Worm (Caenorhabditis elegans): ENCODE measurements around the gene nhr-149.
"Not testable (repeated sequence)": the region's sequence is repeated elsewhere in the genome, so short reads cannot be mapped to it uniquely, and the experiment has no call there.

Gene nhr-149

ce11 chrV:7345494-7345893 lies 3.9 kb downstream of the nhr-149 start, which contains the start of gene nhr-147:
Gene nhr-147 (plus strand): TSS chrV:7345794.
- TF ChIP-seq lsy-27 (tag; optimal IDR thresholded peaks at IDR 0.05; ENCODE audit: borderline replicate concordance, insufficient read depth); efl-1 (GFP tag; optimal IDR thresholded peaks at IDR 0.05); F52B5.7 (tag; optimal IDR thresholded peaks at IDR 0.05): not testable (repeated sequence)

- no peak for TF ChIP-seq egrh-3 (GFP tag; IDR thresholded peaks at IDR 0.05)
- TF ChIP-seq ama-1 (optimal IDR thresholded peaks at IDR 0.05) = no peak
- no peak for TF ChIP-seq ama-1 (GFP tag; optimal IDR thresholded peaks at IDR 0.05)
- no peak for TF ChIP-seq akir-1 (GFP tag; optimal IDR thresholded peaks at IDR 0.05)
- no peak for TF ChIP-seq nhr-90 (tag; optimal IDR thresholded peaks at IDR 0.05)
- TF ChIP-seq hlh-12 (tag; optimal IDR thresholded peaks at IDR 0.05) = no peak
- no peak for TF ChIP-seq egl-44 (GFP tag; IDR thresholded peaks at IDR 0.05)
- TF ChIP-seq snpc-1.1 (tag; optimal IDR thresholded peaks at IDR 0.05; ENCODE audit: insufficient read depth) = no peak
- no peak for TF ChIP-seq F22D6.2 (tag; optimal IDR thresholded peaks at IDR 0.05)
- no peak for TF ChIP-seq dox-1 (GFP tag; IDR thresholded peaks at IDR 0.05)
- no peak for TF ChIP-seq F33H1.4 (GFP tag; IDR thresholded peaks at IDR 0.05)
- TF ChIP-seq ceh-27 (GFP tag; optimal IDR thresholded peaks at IDR 0.05) = no peak
- TF ChIP-seq ZK185.1 (tag; optimal IDR thresholded peaks at IDR 0.05; ENCODE audit: poor library complexity, severe bottlenecking) = no peak
- no peak for TF ChIP-seq hlh-26 (GFP tag; conservative IDR thresholded peaks at IDR 0.05)
- TF ChIP-seq pbrm-1 (GFP tag; IDR thresholded peaks at IDR 0.05) = no peak
- no peak for TF ChIP-seq hsf-1 (GFP tag; IDR thresholded peaks at IDR 0.05)
- TF ChIP-seq rcor-1 (GFP tag; IDR thresholded peaks at IDR 0.05) = no peak
- no peak for TF ChIP-seq hmg-20 (GFP tag; IDR thresholded peaks at IDR 0.05)
- TF ChIP-seq tbp1 (GFP tag; optimal IDR thresholded peaks at IDR 0.05) = no peak
- no peak for TF ChIP-seq mxl-1 (tag; optimal IDR thresholded peaks at IDR 0.05)
Observed at ce11 chrV:7343522-7343921, 5.9 kb downstream of the nhr-149 start, which contains the start of gene srh-244. Gene srh-244 (plus strand): TSS chrV:7343822.

ce11 chrV:7341942-7342341 lies 7.5 kb downstream of the nhr-149 start, which contains the start of the genes nhr-263 and nhr-148:
Gene nhr-263 (minus strand): TSS chrV:7342042.
Gene nhr-148 (plus strand): TSS chrV:7342156.
- no peak for TF ChIP-seq bed-1 (GFP tag; IDR thresholded peaks at IDR 0.05)
- no peak for TF ChIP-seq K12H6.12 (tag; optimal IDR thresholded peaks at IDR 0.05)
- TF ChIP-seq egl-18 (GFP tag; IDR thresholded peaks at IDR 0.05) = no peak
- TF ChIP-seq lin-40 (tag; optimal IDR thresholded peaks at IDR 0.05) = no peak
- no peak for TF ChIP-seq ceh-40 (GFP tag; IDR thresholded peaks at IDR 0.05)
- TF ChIP-seq hrde-1 (tag; optimal IDR thresholded peaks at IDR 0.05; ENCODE audit: borderline replicate concordance) = no peak
- no peak for TF ChIP-seq pbrm-1 (GFP tag; IDR thresholded peaks at IDR 0.05)
- TF ChIP-seq hlh-26 (GFP tag; conservative IDR thresholded peaks at IDR 0.05) = no peak
- no peak for TF ChIP-seq fkh-3 (tag; optimal IDR thresholded peaks at IDR 0.05)
- TF ChIP-seq F49E8.2 (tag; optimal IDR thresholded peaks at IDR 0.05; ENCODE audit: insufficient read depth) = no peak
- TF ChIP-seq madf-8 (GFP tag; conservative IDR thresholded peaks at IDR 0.05) = no peak
- no peak for TF ChIP-seq ZK185.1 (tag; optimal IDR thresholded peaks at IDR 0.05; ENCODE audit: poor library complexity, severe bottlenecking)
- TF ChIP-seq zfh-2 (GFP tag; conservative IDR thresholded peaks at IDR 0.05) = no peak
- TF ChIP-seq F37B4.10 (GFP tag; IDR thresholded peaks at IDR 0.05) = no peak
- TF ChIP-seq B0019.2 (GFP tag; conservative IDR thresholded peaks at IDR 0.05) = no peak
- no peak for TF ChIP-seq unc-62 (GFP tag; optimal IDR thresholded peaks at IDR 0.05)
